Worm (Caenorhabditis elegans) whole organism, midembryonic: Measurements from ENCODE around the gene cct-8.

Experiments used
- cog-1 ChIP-seq: sonication (generic microtip); optimal IDR thresholded peaks from 2 replicates; lab custom pipeline; 2016; ENCODE audit warnings: missing genetic modification characterization, missing compliant biosample characterization
- med-1 ChIP-seq: sonication (generic microtip); optimal IDR thresholded peaks from 2 replicates; lab custom pipeline; 2017; ENCODE audit warnings: missing genetic modification characterization, mild to moderate bottlenecking, missing compliant biosample characterization, antibody characterized with exemption, missing genetic modification reagents; ENCODE audit not compliant: insufficient read depth
- tab-1 ChIP-seq: fragments of 200-800 bp; sonication (Bioruptor generic); IDR thresholded peaks from 2 replicates; pipeline ENCODE4 v1.3.6; 2022; ENCODE audit warnings: missing genetic modification characterization, missing compliant biosample characterization
- ztf-23 ChIP-seq: fragments of 200-800 bp; sonication (Bioruptor generic); IDR thresholded peaks from 2 replicates; pipeline ENCODE4 v1.3.6; 2022; ENCODE audit warnings: missing genetic modification reagents, missing genetic modification characterization, missing compliant biosample characterization
- ztf-29 ChIP-seq: fragments of 200-800 bp; sonication (Bioruptor generic); IDR thresholded peaks from 2 replicates; pipeline ENCODE4 v1.3.6; 2022; ENCODE audit warnings: missing genetic modification reagents, missing genetic modification characterization, missing compliant biosample characterization

ce11 chrIV:1105999-1106398 is 12.3 kb upstream of the cct-8 start:
- TF ChIP-seq tab-1, result no peak
- no peak for TF ChIP-seq ztf-23
- TF ChIP-seq ztf-29 (GFP tag; lab: Robert Waterston, UW), result no peak
- TF ChIP-seq med-1 (GFP tag; lab: Kevin White, UChicago), result no peak
- TF ChIP-seq cog-1 (tag; lab: Kevin White, UChicago), result no peak
